Fruit fly (Drosophila melanogaster) whole organism, adult: Measurements from ENCODE around the gene CG9389.

Experiments used
- CG11617 ChIP-seq: fragments of 200-800 bp; sonication (Bioruptor generic); optimal IDR thresholded peaks from 2 replicates; lab custom pipeline; 2017; ENCODE audit warnings: mild to moderate bottlenecking, missing biosample characterization, missing genetic modification reagents, missing genetic modification characterization
- CG12768 ChIP-seq: fragments of 200-800 bp; sonication (Bioruptor generic); optimal IDR thresholded peaks from 2 replicates; lab custom pipeline; 2017; ENCODE audit warnings: missing biosample characterization, missing genetic modification characterization, mild to moderate bottlenecking, moderate library complexity, missing genetic modification reagents
- CG1620 ChIP-seq: fragments of 200-800 bp; sonication (Bioruptor generic); optimal IDR thresholded peaks from 2 replicates; lab custom pipeline; 2016; ENCODE audit warnings: missing biosample characterization, missing genetic modification characterization
- CG7045 ChIP-seq: fragments of 200-800 bp; sonication (Bioruptor generic); optimal IDR thresholded peaks from 2 replicates; lab custom pipeline; 2017; ENCODE audit warnings: missing biosample characterization, mild to moderate bottlenecking, missing genetic modification characterization
- Crg-1 ChIP-seq: fragments of 200-800 bp; sonication (Bioruptor generic); optimal IDR thresholded peaks from 2 replicates; lab custom pipeline; 2016; ENCODE audit warnings: missing biosample characterization, missing genetic modification characterization
- Hr96 ChIP-seq: fragments of 200-800 bp; sonication (Bioruptor generic); optimal IDR thresholded peaks from 2 replicates; lab custom pipeline; 2016; ENCODE audit warnings: missing biosample characterization, missing genetic modification characterization
- Mnt ChIP-seq: fragments of 200-800 bp; sonication (Bioruptor generic); optimal IDR thresholded peaks from 2 replicates; lab custom pipeline; 2016; ENCODE audit warnings: missing biosample characterization, mild to moderate bottlenecking, missing genetic modification characterization
- cnc ChIP-seq, 2 experiments: fragments of >200 bp; optimal IDR thresholded peaks; 2 replicates each; lab custom pipeline; 2017
- tj ChIP-seq: fragments of 200-800 bp; sonication (Bioruptor generic); optimal IDR thresholded peaks from 3 replicates; lab custom pipeline; 2017; ENCODE audit warnings: missing biosample characterization, mild to moderate bottlenecking, missing genetic modification characterization, moderate library complexity
- toe ChIP-seq: fragments of 200-800 bp; sonication (Bioruptor generic); optimal IDR thresholded peaks from 2 replicates; lab custom pipeline; 2016; ENCODE audit warnings: missing biosample characterization, missing genetic modification characterization

DNA sequence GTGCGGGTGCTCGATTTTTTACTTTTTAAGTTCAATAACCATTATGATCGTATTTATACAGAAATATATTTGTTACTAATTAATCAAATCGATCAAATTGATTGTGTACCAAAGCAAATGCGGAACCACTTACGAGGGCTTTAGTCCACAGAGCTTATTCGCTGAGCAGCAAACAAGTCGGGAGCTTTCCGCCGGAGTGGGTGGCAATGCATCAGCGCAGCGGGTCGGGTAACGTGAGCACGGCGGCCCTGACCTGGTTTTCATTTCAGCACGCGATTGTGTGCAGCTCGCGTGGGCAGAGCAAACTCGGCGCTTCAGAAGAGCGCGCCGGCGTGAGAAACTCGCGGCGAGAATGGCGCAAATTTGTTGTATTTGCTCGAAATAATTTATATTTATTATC, 51.2 kb downstream of the CG9389 start:
- no peak for TF ChIP-seq CG12768 (GFP tag; lab: Kevin White, UChicago)
- no peak for TF ChIP-seq toe (GFP tag; lab: Kevin White, UChicago)
- TF ChIP-seq CG11617 (GFP tag; lab: Kevin White, UChicago) = no peak
- no peak for TF ChIP-seq tj
- no peak for TF ChIP-seq cnc (optimal IDR thresholded peaks at IDR 0.05; lab: Kevin White, UChicago)
- TF ChIP-seq CG1620 (GFP tag; lab: Kevin White, UChicago) = no peak
- TF ChIP-seq Mnt (GFP tag; lab: Kevin White, UChicago) = no peak
- no peak for TF ChIP-seq Hr96 (GFP tag; lab: Kevin White, UChicago)
- TF ChIP-seq Crg-1 (GFP tag; lab: Kevin White, UChicago) = no peak
- no peak for TF ChIP-seq CG7045 (GFP tag; lab: Kevin White, UChicago)
